Worm (Caenorhabditis elegans) whole organism, early embryonic: ENCODE data around the gene M163.10.

Experiments used
- B0310.2 ChIP-seq: sonication (generic microtip); optimal IDR thresholded peaks from 2 replicates; lab custom pipeline; 2016; ENCODE audit warnings: mild to moderate bottlenecking, missing genetic modification characterization, missing compliant biosample characterization
- F13C5.2 ChIP-seq: sonication (generic microtip); optimal IDR thresholded peaks from 2 replicates; lab custom pipeline; 2017; ENCODE audit warnings: mild to moderate bottlenecking, missing genetic modification characterization, inconsistent platforms, missing compliant biosample characterization
- aly-1 ChIP-seq: sonication (generic microtip); optimal IDR thresholded peaks from 2 replicates; lab custom pipeline; 2016; ENCODE audit warnings: missing genetic modification characterization, missing compliant biosample characterization
- ama-1 ChIP-seq: fragments of 150-350 bp; optimal IDR thresholded peaks from 2 replicates; lab custom pipeline; 2014
- ceh-13 ChIP-seq: fragments of 200-800 bp; sonication (Bioruptor generic); optimal IDR thresholded peaks from 2 replicates; lab custom pipeline; 2018; ENCODE audit warnings: mild to moderate bottlenecking, missing genetic modification characterization, missing compliant biosample characterization
- ceh-36 ChIP-seq: sonication (generic microtip); optimal IDR thresholded peaks from 2 replicates; lab custom pipeline; 2016; ENCODE audit warnings: missing genetic modification characterization, inconsistent platforms, missing compliant biosample characterization
- ets-7 ChIP-seq: sonication (generic microtip); optimal IDR thresholded peaks from 2 replicates; lab custom pipeline; 2016; ENCODE audit warnings: missing genotype, missing genetic modification characterization, missing compliant biosample characterization
- flt-1 ChIP-seq: fragments of 200-800 bp; sonication (Bioruptor generic); IDR thresholded peaks from 2 replicates; pipeline ENCODE4 v1.3.6; 2022; ENCODE audit warnings: missing genetic modification characterization, missing compliant biosample characterization
- hmbx-1 ChIP-seq: sonication (generic microtip); optimal IDR thresholded peaks from 2 replicates; lab custom pipeline; 2016; ENCODE audit warnings: mild to moderate bottlenecking, missing genetic modification characterization, missing compliant biosample characterization
- hmg-4 ChIP-seq: fragments of 200-800 bp; sonication (Bioruptor generic); optimal IDR thresholded peaks from 2 replicates; lab custom pipeline; 2018; ENCODE audit warnings: mild to moderate bottlenecking, missing genetic modification characterization, missing compliant biosample characterization
- hnd-1 ChIP-seq: sonication (generic microtip); optimal IDR thresholded peaks from 2 replicates; lab custom pipeline; 2016; ENCODE audit warnings: missing genetic modification characterization, missing compliant biosample characterization
- pes-1 ChIP-seq: fragments of 200-800 bp; sonication (Bioruptor generic); IDR thresholded peaks from 2 replicates; pipeline ENCODE4 v1.3.6; 2022; ENCODE audit warnings: missing genetic modification reagents, missing genetic modification characterization, missing compliant biosample characterization
- scrt-1 ChIP-seq: fragments of 200-800 bp; sonication (Bioruptor generic); IDR thresholded peaks from 2 replicates; pipeline ENCODE4 v1.3.6; 2022; ENCODE audit warnings: missing genetic modification characterization, missing compliant biosample characterization
- sea-1 ChIP-seq: fragments of 200-800 bp; sonication (Bioruptor generic); conservative IDR thresholded peaks from 2 replicates; pipeline ENCODE4 v1.3.6; 2022; ENCODE audit warnings: missing genetic modification characterization, missing compliant biosample characterization
- tbx-11 ChIP-seq: fragments of 200-800 bp; sonication (Bioruptor generic); IDR thresholded peaks from 2 replicates; pipeline ENCODE4 v1.3.6; 2022; ENCODE audit warnings: missing genetic modification characterization, missing compliant biosample characterization
- tbx-37 ChIP-seq: fragments of 200-800 bp; sonication (Bioruptor generic); conservative IDR thresholded peaks from 2 replicates; pipeline ENCODE4 v1.3.6; 2022; ENCODE audit warnings: missing genetic modification reagents, missing genetic modification characterization, missing compliant biosample characterization
- tra-4 ChIP-seq: sonication (generic microtip); optimal IDR thresholded peaks from 2 replicates; lab custom pipeline; 2017; ENCODE audit warnings: missing genetic modification characterization, missing compliant biosample characterization

The M163.10 gene

ce11 chrX:14444701-14445100 is 26.1 kb upstream of the M163.10 start, which contains the start of gene F23D12.4:
Gene F23D12.4, plus strand, starts transcription at chrX:14445001.
- TF ChIP-seq ceh-36 (tag; lab: Kevin White, UChicago) (no peak), pes-1 (GFP tag; lab: Robert Waterston, UW) (no peak)

ce11 chrX:14447498-14447897 is 23.3 kb upstream of the M163.10 start:
- no peak for TF ChIP-seq B0310.2
- TF ChIP-seq scrt-1 (GFP tag; lab: Robert Waterston, UW): no peak
- no peak for TF ChIP-seq ceh-36 (tag; lab: Kevin White, UChicago)
- no peak for TF ChIP-seq tra-4
- no peak for TF ChIP-seq hmbx-1 (tag; lab: Kevin White, UChicago)

ce11 chrX:14447910-14448309 is 22.9 kb upstream of the M163.10 start, which contains the start of gene jmjd-3.2:
Gene jmjd-3.2, plus strand, starts transcription at chrX:14448210.
- TF ChIP-seq F13C5.2 (tag; lab: Kevin White, UChicago) (no peak), B0310.2 (no peak), tra-4 (no peak), flt-1 (GFP tag; lab: Robert Waterston, UW) (no peak), pes-1 (GFP tag; lab: Robert Waterston, UW) (no peak), tbx-37 (GFP tag; lab: Robert Waterston, UW) (no peak), hmbx-1 (tag; lab: Kevin White, UChicago) (no peak), hmg-4 (GFP tag; lab: Kevin White, UChicago) (no peak), tbx-11 (GFP tag; lab: Robert Waterston, UW) (no peak), sea-1 (GFP tag; lab: Robert Waterston, UW) (no peak), scrt-1 (GFP tag; lab: Robert Waterston, UW) (no peak)

- no peak for TF ChIP-seq flt-1 (GFP tag; lab: Robert Waterston, UW)
- TF ChIP-seq F13C5.2 (tag; lab: Kevin White, UChicago): no peak
- no peak for TF ChIP-seq aly-1
- no peak for TF ChIP-seq ceh-36 (tag; lab: Kevin White, UChicago)
- no peak for TF ChIP-seq tra-4
- no peak for TF ChIP-seq scrt-1 (GFP tag; lab: Robert Waterston, UW)
- no peak for TF ChIP-seq ets-7 (tag; lab: Kevin White, UChicago)
- TF ChIP-seq B0310.2: no peak
- no peak for TF ChIP-seq hmg-4 (GFP tag; lab: Kevin White, UChicago)
These were observed 17.1 kb upstream of the M163.10 start, which contains the start of gene F23D12.7 for ce11 chrX:14453735-14454134. Gene F23D12.7, minus strand, starts transcription at chrX:14453835.

ce11 chrX:14455419-14455818 is 15.4 kb upstream of the M163.10 start, which contains the start of gene Y66C5A.1:
Gene Y66C5A.1, minus strand, starts transcription at chrX:14455519.
- TF ChIP-seq tbx-11 (GFP tag; lab: Robert Waterston, UW) (no peak), aly-1 (no peak), hmbx-1 (tag; lab: Kevin White, UChicago) (no peak), tbx-37 (GFP tag; lab: Robert Waterston, UW) (no peak), scrt-1 (GFP tag; lab: Robert Waterston, UW) (no peak), ets-7 (tag; lab: Kevin White, UChicago) (no peak), ceh-13 (no peak), tra-4 (no peak), B0310.2 (no peak), hmg-4 (GFP tag; lab: Kevin White, UChicago) (no peak), flt-1 (GFP tag; lab: Robert Waterston, UW) (no peak)

ce11 chrX:14460412-14460811 is 10.4 kb upstream of the M163.10 start, which contains the start of gene Y66C5A.2:
Gene Y66C5A.2, plus strand, starts transcription at chrX:14460712.
- no peak for TF ChIP-seq ceh-13
- no peak for TF ChIP-seq tra-4
- no peak for TF ChIP-seq hmbx-1 (tag; lab: Kevin White, UChicago)
- TF ChIP-seq hmg-4 (GFP tag; lab: Kevin White, UChicago): no peak
- no peak for TF ChIP-seq tbx-11 (GFP tag; lab: Robert Waterston, UW)
- TF ChIP-seq F13C5.2 (tag; lab: Kevin White, UChicago): no peak
- no peak for TF ChIP-seq sea-1 (GFP tag; lab: Robert Waterston, UW)
- TF ChIP-seq B0310.2: no peak
- no peak for TF ChIP-seq hnd-1 (tag; lab: Kevin White, UChicago)
- TF ChIP-seq ets-7 (tag; lab: Kevin White, UChicago): no peak
- TF ChIP-seq flt-1 (GFP tag; lab: Robert Waterston, UW): no peak

ce11 chrX:14464513-14464912 is 6.3 kb upstream of the M163.10 start, which contains the start of gene M163.7:
Gene M163.7, plus strand, starts transcription at chrX:14464813.
- no peak for TF ChIP-seq B0310.2
- TF ChIP-seq hmbx-1 (tag; lab: Kevin White, UChicago): no peak
- TF ChIP-seq ama-1: no peak
- no peak for TF ChIP-seq ceh-13

ce11 chrX:14465593-14465992 is 5.2 kb upstream of the M163.10 start, which contains the start of gene M163.22:
Gene M163.22, plus strand, starts transcription at chrX:14465893.
- TF ChIP-seq pes-1 (GFP tag; lab: Robert Waterston, UW): no peak
- no peak for TF ChIP-seq scrt-1 (GFP tag; lab: Robert Waterston, UW)
- TF ChIP-seq ceh-36 (tag; lab: Kevin White, UChicago): no peak
- TF ChIP-seq hnd-1 (tag; lab: Kevin White, UChicago): no peak
- no peak for TF ChIP-seq hmbx-1 (tag; lab: Kevin White, UChicago)
- no peak for TF ChIP-seq hmg-4 (GFP tag; lab: Kevin White, UChicago)
- no peak for TF ChIP-seq ama-1
- no peak for TF ChIP-seq tbx-37 (GFP tag; lab: Robert Waterston, UW)

ce11 chrX:14466532-14466931 is 4.3 kb upstream of the M163.10 start, which contains the start of gene M163.21:
Gene M163.21, plus strand, starts transcription at chrX:14466832.
- TF ChIP-seq ceh-13 (no peak), sea-1 (GFP tag; lab: Robert Waterston, UW) (no peak), flt-1 (GFP tag; lab: Robert Waterston, UW) (no peak), hmbx-1 (tag; lab: Kevin White, UChicago) (no peak), tbx-37 (GFP tag; lab: Robert Waterston, UW) (no peak), pes-1 (GFP tag; lab: Robert Waterston, UW) (no peak), F13C5.2 (tag; lab: Kevin White, UChicago) (no peak), ama-1 (no peak), B0310.2 (no peak), tbx-11 (GFP tag; lab: Robert Waterston, UW) (no peak), ets-7 (tag; lab: Kevin White, UChicago) (no peak), scrt-1 (GFP tag; lab: Robert Waterston, UW) (no peak), hmg-4 (GFP tag; lab: Kevin White, UChicago) (no peak), ceh-36 (tag; lab: Kevin White, UChicago) (no peak), hnd-1 (tag; lab: Kevin White, UChicago) (no peak), aly-1 (no peak)
